Worm (Caenorhabditis elegans) whole organism, mixed stage, embryonic: ENCODE data around the gene cmd-1.

Source experiments
- M03D4.4 ChIP-seq: sonication (generic microtip); optimal IDR thresholded peaks from 2 replicates; lab custom pipeline; 2017; ENCODE audit warnings: mild to moderate bottlenecking, missing genetic modification characterization, missing compliant biosample characterization
- bed-3 ChIP-seq: fragments of 200-800 bp; sonication (Bioruptor generic); optimal IDR thresholded peaks from 3 replicates; lab custom pipeline; 2018; ENCODE audit warnings: mild to moderate bottlenecking, missing genetic modification characterization, moderate library complexity, missing compliant biosample characterization
- blmp-1 ChIP-seq: fragments of 150-350 bp; optimal IDR thresholded peaks from 2 replicates; lab custom pipeline; 2014; ENCODE audit warnings: missing biosample characterization, missing genetic modification characterization
- ceh-39 ChIP-seq: fragments of 150-350 bp; optimal IDR thresholded peaks from 2 replicates; lab custom pipeline; 2014; ENCODE audit warnings: missing biosample characterization, missing genetic modification characterization
- ceh-83 ChIP-seq: fragments of 200-800 bp; sonication (Bioruptor generic); optimal IDR thresholded peaks from 2 replicates; lab custom pipeline; 2018; ENCODE audit warnings: mild to moderate bottlenecking, missing genetic modification characterization, missing compliant biosample characterization
- cnd-1 ChIP-seq: fragments of 200-800 bp; sonication (Bioruptor generic); optimal IDR thresholded peaks from 2 replicates; lab custom pipeline; 2018; ENCODE audit warnings: mild to moderate bottlenecking, missing genetic modification characterization, missing compliant biosample characterization
- drap-1 ChIP-seq: fragments of 200-800 bp; sonication (Bioruptor generic); optimal IDR thresholded peaks from 3 replicates; lab custom pipeline; 2018; ENCODE audit warnings: mild to moderate bottlenecking, missing genetic modification characterization, missing compliant biosample characterization
- elt-1 ChIP-seq: sonication (generic microtip); optimal IDR thresholded peaks from 2 replicates; lab custom pipeline; 2017; ENCODE audit warnings: missing genetic modification characterization, mild to moderate bottlenecking, missing compliant biosample characterization, antibody characterized with exemption, moderate library complexity, borderline replicate concordance; ENCODE audit not compliant: insufficient read depth
- elt-3 ChIP-seq: fragments of 150-350 bp; optimal IDR thresholded peaks from 2 replicates; lab custom pipeline; 2014; ENCODE audit warnings: missing biosample characterization, missing genetic modification characterization
- flh-1 ChIP-seq: fragments of 200-800 bp; sonication (Bioruptor generic); optimal IDR thresholded peaks from 2 replicates; lab custom pipeline; 2018; ENCODE audit warnings: mild to moderate bottlenecking, missing genetic modification characterization, moderate library complexity, missing compliant biosample characterization
- ham-2 ChIP-seq: fragments of 200-800 bp; sonication (Bioruptor generic); optimal IDR thresholded peaks from 2 replicates; lab custom pipeline; 2018; ENCODE audit warnings: mild to moderate bottlenecking, missing genetic modification characterization, missing compliant biosample characterization
- hlh-1 ChIP-seq: fragments of 150-350 bp; optimal IDR thresholded peaks from 2 replicates; lab custom pipeline; 2014; ENCODE audit warnings: missing biosample characterization, missing genetic modification reagents, missing genetic modification characterization
- lin-13 ChIP-seq: fragments of 150-350 bp; optimal IDR thresholded peaks from 2 replicates; lab custom pipeline; 2014; ENCODE audit warnings: missing biosample characterization, missing genetic modification characterization
- lin-32 ChIP-seq: fragments of 200-800 bp; sonication (Bioruptor generic); optimal IDR thresholded peaks from 2 replicates; lab custom pipeline; 2018; ENCODE audit warnings: mild to moderate bottlenecking, missing genetic modification characterization, missing compliant biosample characterization
- lsy-2 ChIP-seq: fragments of 150-350 bp; optimal IDR thresholded peaks from 2 replicates; lab custom pipeline; 2014; ENCODE audit warnings: missing biosample characterization, missing genetic modification characterization
- mab-5 ChIP-seq: fragments of 150-350 bp; optimal IDR thresholded peaks from 2 replicates; lab custom pipeline; 2014; ENCODE audit warnings: missing biosample characterization, missing genetic modification characterization
- mep-1 ChIP-seq: fragments of 150-350 bp; optimal IDR thresholded peaks from 2 replicates; lab custom pipeline; 2017; ENCODE audit warnings: missing biosample characterization, missing genetic modification reagents, missing genetic modification characterization, inconsistent platforms
- mls-2 ChIP-seq: sonication (generic microtip); optimal IDR thresholded peaks from 2 replicates; lab custom pipeline; 2016; ENCODE audit warnings: mild to moderate bottlenecking, missing genetic modification characterization, moderate library complexity, missing compliant biosample characterization
- nhr-12 ChIP-seq: fragments of 150-350 bp; optimal IDR thresholded peaks from 2 replicates; lab custom pipeline; 2014; ENCODE audit warnings: missing biosample characterization, missing genetic modification characterization
- nhr-237 ChIP-seq: fragments of 150-350 bp; optimal IDR thresholded peaks from 2 replicates; lab custom pipeline; 2014; ENCODE audit warnings: missing biosample characterization, missing genetic modification characterization
- nhr-28 ChIP-seq: fragments of 150-350 bp; optimal IDR thresholded peaks from 2 replicates; lab custom pipeline; 2014; ENCODE audit warnings: missing biosample characterization, missing genetic modification characterization
- pha-4 ChIP-seq: fragments of 150-350 bp; optimal IDR thresholded peaks from 2 replicates; lab custom pipeline; 2018; ENCODE audit warnings: missing biosample characterization, missing genetic modification reagents, missing genetic modification characterization
- sem-2 ChIP-seq: fragments of 200-800 bp; sonication (Bioruptor generic); optimal IDR thresholded peaks from 2 replicates; lab custom pipeline; 2018; ENCODE audit warnings: mild to moderate bottlenecking, missing genetic modification characterization, missing compliant biosample characterization
- snpc-4 ChIP-seq: fragments of 150-350 bp; optimal IDR thresholded peaks from 2 replicates; lab custom pipeline; 2014; ENCODE audit warnings: missing biosample characterization, missing genetic modification characterization
- sptf-1 ChIP-seq: sonication (generic microtip); optimal IDR thresholded peaks from 2 replicates; lab custom pipeline; 2017; ENCODE audit warnings: mild to moderate bottlenecking, missing genetic modification characterization, moderate library complexity, missing compliant biosample characterization
- unc-120 ChIP-seq: sonication (generic microtip); optimal IDR thresholded peaks from 2 replicates; lab custom pipeline; 2017; ENCODE audit warnings: missing genetic modification characterization, missing compliant biosample characterization; ENCODE audit not compliant: poor library complexity, severe bottlenecking
- unc-39 ChIP-seq: fragments of 150-350 bp; optimal IDR thresholded peaks from 2 replicates; lab custom pipeline; 2014; ENCODE audit warnings: missing biosample characterization, missing genetic modification characterization
- unc-62 ChIP-seq: fragments of 150-350 bp; optimal IDR thresholded peaks from 2 replicates; lab custom pipeline; 2014; ENCODE audit warnings: missing biosample characterization, missing genetic modification reagents, missing genetic modification characterization
- zip-8 ChIP-seq: fragments of 150-350 bp; optimal IDR thresholded peaks from 2 replicates; lab custom pipeline; 2014; ENCODE audit warnings: missing biosample characterization, missing genetic modification characterization
- ztf-11 ChIP-seq: fragments of 150-350 bp; optimal IDR thresholded peaks from 2 replicates; lab custom pipeline; 2014; ENCODE audit warnings: missing biosample characterization, missing genetic modification characterization

Gene cmd-1

ce11 chrV:1158247-1158646 lies 2.2 kb downstream of the cmd-1 start:
- no peak for TF ChIP-seq unc-39 (tag; lab: Kevin White, UChicago)
- no peak for TF ChIP-seq sptf-1 (tag; lab: Kevin White, UChicago)

- no peak for TF ChIP-seq drap-1 (GFP tag; lab: Kevin White, UChicago)
- no peak for TF ChIP-seq nhr-28 (tag; lab: Kevin White, UChicago)
- no peak for TF ChIP-seq M03D4.4 (tag; lab: Kevin White, UChicago)
- no peak for TF ChIP-seq sptf-1 (tag; lab: Kevin White, UChicago)
- no peak for TF ChIP-seq nhr-12 (tag; lab: Kevin White, UChicago)
- no peak for TF ChIP-seq flh-1 (GFP tag; lab: Kevin White, UChicago)
- TF ChIP-seq cnd-1, result no peak
- TF ChIP-seq blmp-1 (tag; lab: Kevin White, UChicago), result no peak
- no peak for TF ChIP-seq mls-2 (tag; lab: Kevin White, UChicago)
- no peak for TF ChIP-seq bed-3 (GFP tag; lab: Kevin White, UChicago)
- no peak for TF ChIP-seq elt-1
- no peak for TF ChIP-seq unc-62 (GFP tag; lab: Kevin White, UChicago)
- no peak for TF ChIP-seq lin-13 (tag; lab: Kevin White, UChicago)
- TF ChIP-seq elt-3, result no peak
- no peak for TF ChIP-seq ceh-39
- TF ChIP-seq mep-1, result no peak
- TF ChIP-seq nhr-237 (tag; lab: Kevin White, UChicago), result no peak
- no peak for TF ChIP-seq unc-120 (tag; lab: Kevin White, UChicago)
- no peak for TF ChIP-seq mab-5 (tag; lab: Kevin White, UChicago)
- TF ChIP-seq lsy-2, result no peak
These were observed 4.6 kb downstream of the cmd-1 start for ce11 chrV:1160716-1161115.

- TF ChIP-seq snpc-4 (tag; lab: Kevin White, UChicago) (no peak), mls-2 (tag; lab: Kevin White, UChicago) (no peak), ztf-11 (tag; lab: Kevin White, UChicago) (no peak), zip-8 (tag; lab: Kevin White, UChicago) (no peak), lin-32 (GFP tag; lab: Kevin White, UChicago) (no peak), mab-5 (tag; lab: Kevin White, UChicago) (no peak), hlh-1 (tag; lab: Kevin White, UChicago) (no peak), ham-2 (GFP tag; lab: Kevin White, UChicago) (peak; percentile 87)
These were observed 8.2 kb downstream of the cmd-1 start, which contains the start of gene T21H3.5 for ce11 chrV:1164196-1164691. TSS of gene T21H3.5 (minus strand) at chrV:1164293.

- TF ChIP-seq ceh-83, result peak; percentile 24
- no peak for TF ChIP-seq sem-2 (GFP tag; lab: Kevin White, UChicago)
These were observed 9.2 kb downstream of the cmd-1 start, which contains the start of gene ptr-16 for ce11 chrV:1165090-1165761. TSS of gene ptr-16 (plus strand) at chrV:1165711.

ce11 chrV:1170591-1170990 lies 14.5 kb downstream of the cmd-1 start:
- TF ChIP-seq M03D4.4 (tag; lab: Kevin White, UChicago) (no peak), nhr-237 (tag; lab: Kevin White, UChicago) (no peak), unc-62 (GFP tag; lab: Kevin White, UChicago) (no peak), bed-3 (GFP tag; lab: Kevin White, UChicago) (no peak), ham-2 (GFP tag; lab: Kevin White, UChicago) (no peak), pha-4 (no peak)
